Worm (Caenorhabditis elegans): ENCODE results near the gene cdh-4.

The cdh-4 gene

ce11 chrIII:4508064-4508905, 11.9 kb upstream of the cdh-4 start, which contains the start of the genes cct-5 and F25F2.1 (continued):
- TF ChIP-seq dve-1 (tag; optimal IDR thresholded peaks at IDR 0.05; ENCODE audit: insufficient read depth): peak; percentile 35
- peak; percentile 26 for TF ChIP-seq nhr-77 (tag; optimal IDR thresholded peaks at IDR 0.05)
- TF ChIP-seq lim-7 (GFP tag; IDR thresholded peaks at IDR 0.05): no peak
- peak; percentile 29 for TF ChIP-seq nhr-28 (tag; optimal IDR thresholded peaks at IDR 0.05)
- no peak for TF ChIP-seq ces-1 (GFP tag; optimal IDR thresholded peaks at IDR 0.05)
- TF ChIP-seq php-3 (GFP tag; IDR thresholded peaks at IDR 0.05): no peak
- peak; percentile 77 for TF ChIP-seq hlh-30 (tag; optimal IDR thresholded peaks at IDR 0.05; ENCODE audit: insufficient read depth)
- 0 out of 2 replicates have a peak, but pooled peaks have one; percentile 22 for TF ChIP-seq dmd-6 (GFP tag; IDR thresholded peaks at IDR 0.05)
- no peak for TF ChIP-seq egl-27 (tag; optimal IDR thresholded peaks at IDR 0.05)
- TF ChIP-seq ZK546.5 (tag; optimal IDR thresholded peaks at IDR 0.05): no peak
- TF ChIP-seq attf-4 (tag; optimal IDR thresholded peaks at IDR 0.05): no peak

DNA sequence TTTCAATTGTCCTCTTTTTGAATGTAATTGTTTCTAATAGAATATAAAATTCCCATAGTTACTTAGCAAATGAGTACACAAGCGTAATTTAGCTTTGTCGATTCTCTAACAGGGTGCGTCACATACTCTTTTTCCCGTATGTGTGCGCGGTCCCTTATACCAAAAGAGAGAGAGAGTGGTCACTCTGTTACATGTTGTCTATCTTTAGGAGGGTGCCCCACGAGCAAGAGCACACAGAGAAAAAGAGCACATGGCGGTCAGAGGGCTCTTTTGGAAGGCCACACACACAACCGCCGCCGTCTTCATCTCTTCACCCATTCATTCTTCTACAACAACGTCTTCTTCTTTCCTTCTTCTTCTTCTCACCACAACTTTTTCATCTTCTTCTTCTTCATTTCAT, 6.2 kb upstream of the cdh-4 start:
- TF ChIP-seq lsy-2 (tag; optimal IDR thresholded peaks at IDR 0.05) (peak in 1 of 2 experiments; percentile 28), mdl-1 (tag; optimal IDR thresholded peaks at IDR 0.05) (peak in 1 of 2 experiments; percentile 30), gei-8 (GFP tag; optimal IDR thresholded peaks at IDR 0.05) (no peak), lin-15B (tag; optimal IDR thresholded peaks at IDR 0.05) (no peak), unc-62 (GFP tag; optimal IDR thresholded peaks at IDR 0.05 in 1 of 2) (peak in 1 of 2 experiments; percentile 48), unc-62 (tag; optimal IDR thresholded peaks at IDR 0.05) (no peak), hlh-30 (tag; optimal IDR thresholded peaks at IDR 0.05; ENCODE audit: insufficient read depth) (peak; percentile 42)

DNA sequence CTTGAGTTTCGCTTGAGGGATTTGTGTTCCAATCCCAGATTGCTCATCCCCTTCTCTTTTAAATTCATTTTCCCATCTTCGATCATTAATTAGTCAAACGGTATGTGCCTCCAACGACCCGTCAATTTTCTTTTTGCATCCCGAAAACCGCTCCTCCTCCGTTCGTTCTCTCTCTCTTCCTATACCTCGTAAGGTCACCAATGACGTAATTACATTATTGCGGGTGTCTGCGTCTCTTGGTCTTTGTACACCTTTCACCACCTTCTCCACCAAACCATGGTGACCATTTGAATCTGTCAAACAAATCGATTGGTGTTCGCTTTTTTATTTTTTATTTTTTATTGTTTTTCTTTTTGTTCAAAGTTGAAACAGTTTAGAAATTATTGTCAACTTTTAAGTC, 5.0 kb upstream of the cdh-4 start:
- TF ChIP-seq mes-2 (tag; optimal IDR thresholded peaks at IDR 0.05; ENCODE audit: poor library complexity, severe bottlenecking): no peak
- TF ChIP-seq vab-7 (GFP tag; IDR thresholded peaks at IDR 0.05): no peak
- TF ChIP-seq ztf-11 (tag; optimal IDR thresholded peaks at IDR 0.05): no peak
- TF ChIP-seq ctbp-1 (GFP tag; IDR thresholded peaks at IDR 0.05): no peak
- no peak for TF ChIP-seq F44E2.7 (GFP tag; IDR thresholded peaks at IDR 0.05)
- TF ChIP-seq F26F4.8 (GFP tag; conservative IDR thresholded peaks at IDR 0.05): no peak
- no peak for TF ChIP-seq F10B5.3 (tag; optimal IDR thresholded peaks at IDR 0.05)
- no peak for TF ChIP-seq nhr-237 (tag; optimal IDR thresholded peaks at IDR 0.05)
- no peak for TF ChIP-seq spr-1 (tag; optimal IDR thresholded peaks at IDR 0.05)
- no peak for TF ChIP-seq ceh-44 (GFP tag; IDR thresholded peaks at IDR 0.05)
- TF ChIP-seq egl-27 (tag; optimal IDR thresholded peaks at IDR 0.05): no peak
- TF ChIP-seq nhr-10 (tag; optimal IDR thresholded peaks at IDR 0.05): no peak
- TF ChIP-seq ceh-62 (tag; optimal IDR thresholded peaks at IDR 0.05): no peak
- no peak for TF ChIP-seq ceh-82 (tag; optimal IDR thresholded peaks at IDR 0.05)
- TF ChIP-seq ces-1 (GFP tag; optimal IDR thresholded peaks at IDR 0.05): no peak
- no peak for TF ChIP-seq lir-3 (tag; optimal IDR thresholded peaks at IDR 0.05)

DNA sequence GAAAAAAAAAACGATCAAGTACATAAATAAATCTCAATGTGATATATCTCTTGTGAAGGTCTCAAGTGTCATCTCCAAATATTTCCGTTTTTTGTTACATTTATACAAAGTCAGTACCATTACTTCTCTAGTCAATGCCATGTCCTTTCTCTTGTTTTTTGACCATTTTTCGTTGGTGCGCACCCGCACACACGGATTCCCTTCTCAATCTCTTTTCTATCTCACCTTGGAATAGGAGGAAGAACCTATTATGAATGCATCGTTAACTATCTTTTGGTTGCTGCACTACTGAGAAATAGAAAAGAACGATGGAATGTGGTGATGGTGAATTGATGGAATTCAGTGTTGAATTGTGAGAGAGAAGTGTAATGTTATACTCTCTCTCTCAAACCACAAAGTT, 2.4 kb upstream of the cdh-4 start:
- no peak for TF ChIP-seq set-16 (GFP tag; IDR thresholded peaks at IDR 0.05)
- TF ChIP-seq nhr-77 (tag; optimal IDR thresholded peaks at IDR 0.05): no peak
- no peak for TF ChIP-seq ama-1 (optimal IDR thresholded peaks at IDR 0.05)
- TF ChIP-seq hif-1 (tag; optimal IDR thresholded peaks at IDR 0.05): no peak
- no peak for TF ChIP-seq madf-9 (GFP tag; conservative IDR thresholded peaks at IDR 0.05)
- TF ChIP-seq ceh-44 (GFP tag; IDR thresholded peaks at IDR 0.05): no peak
- no peak for TF ChIP-seq F26F4.8 (GFP tag; conservative IDR thresholded peaks at IDR 0.05)
- TF ChIP-seq nhr-42 (GFP tag; IDR thresholded peaks at IDR 0.05): no peak
- TF ChIP-seq cey-2 (tag; optimal IDR thresholded peaks at IDR 0.05; ENCODE audit: borderline replicate concordance, insufficient read depth): no peak
- no peak for TF ChIP-seq snpc-1.2 (GFP tag; IDR thresholded peaks at IDR 0.05)
- TF ChIP-seq ces-1 (GFP tag; optimal IDR thresholded peaks at IDR 0.05): no peak
- no peak for TF ChIP-seq zip-11 (GFP tag; IDR thresholded peaks at IDR 0.05)
- TF ChIP-seq nhr-28 (tag; optimal IDR thresholded peaks at IDR 0.05): no peak
- no peak for TF ChIP-seq nhr-10 (tag; optimal IDR thresholded peaks at IDR 0.05)
- no peak for TF ChIP-seq tra-1 (GFP tag; IDR thresholded peaks at IDR 0.05)
- TF ChIP-seq F10B5.3 (tag; optimal IDR thresholded peaks at IDR 0.05): no peak
- no peak for TF ChIP-seq lin-38 (GFP tag; IDR thresholded peaks at IDR 0.05)
- no peak for TF ChIP-seq duxl-1 (tag; optimal IDR thresholded peaks at IDR 0.05; ENCODE audit: poor library complexity)

Data from whole organism, L4 larva.